Worm (Caenorhabditis elegans): Measurements from ENCODE around the gene unc-44.

ce11 chrIV:5959951-5960350, 15.4 kb upstream of the unc-44 start:
- no peak for TF ChIP-seq ama-1 (optimal IDR thresholded peaks at IDR 0.05)
- TF ChIP-seq unc-62 (GFP tag; optimal IDR thresholded peaks at IDR 0.05): no peak
- TF ChIP-seq efl-1 (optimal IDR thresholded peaks at IDR 0.05): peak in 1 of 2 experiments; percentile 2
- no peak for TF ChIP-seq efl-1 (GFP tag; optimal IDR thresholded peaks at IDR 0.05 in 1 of 2)
- TF ChIP-seq nhr-12 (tag; optimal IDR thresholded peaks at IDR 0.05): no peak
- no peak for TF ChIP-seq tlp-1 (tag; optimal IDR thresholded peaks at IDR 0.05)
- TF ChIP-seq ztf-4 (tag; optimal IDR thresholded peaks at IDR 0.05): no peak
- peak in 1 of 2 experiments; percentile 14 for TF ChIP-seq lin-35 (GFP tag; optimal IDR thresholded peaks at IDR 0.05)
- TF ChIP-seq ets-5 (GFP tag; IDR thresholded peaks at IDR 0.05): no peak
- no peak for TF ChIP-seq aly-2 (tag; optimal IDR thresholded peaks at IDR 0.05)
